Fruit fly (Drosophila melanogaster) whole organism: ENCODE results near the gene CG6293.

Source experiments
- CG8478 ChIP-seq: fragments of >200 bp; optimal IDR thresholded peaks from 2 replicates; lab custom pipeline; 2018; ENCODE audit warnings: inconsistent platforms
- Dll ChIP-seq: fragments of >200 bp; optimal IDR thresholded peaks from 2 replicates; lab custom pipeline; 2017
- EcR ChIP-seq, 2 experiments: fragments of >200 bp; optimal IDR thresholded peaks; 2 replicates each; lab custom pipeline; 2017; ENCODE audit warnings: missing biosample characterization in 2 of 2, missing genetic modification characterization in 2 of 2, missing genetic modification reagents in 2 of 2
- pan ChIP-seq: fragments of >200 bp; optimal IDR thresholded peaks from 2 replicates; lab custom pipeline; 2017
- psq ChIP-seq: fragments of >200 bp; optimal IDR thresholded peaks from 2 replicates; lab custom pipeline; 2017
- usp ChIP-seq: fragments of >200 bp; optimal IDR thresholded peaks from 2 replicates; lab custom pipeline; 2017; ENCODE audit warnings: missing biosample characterization, missing genetic modification characterization, mixed read lengths

DNA sequence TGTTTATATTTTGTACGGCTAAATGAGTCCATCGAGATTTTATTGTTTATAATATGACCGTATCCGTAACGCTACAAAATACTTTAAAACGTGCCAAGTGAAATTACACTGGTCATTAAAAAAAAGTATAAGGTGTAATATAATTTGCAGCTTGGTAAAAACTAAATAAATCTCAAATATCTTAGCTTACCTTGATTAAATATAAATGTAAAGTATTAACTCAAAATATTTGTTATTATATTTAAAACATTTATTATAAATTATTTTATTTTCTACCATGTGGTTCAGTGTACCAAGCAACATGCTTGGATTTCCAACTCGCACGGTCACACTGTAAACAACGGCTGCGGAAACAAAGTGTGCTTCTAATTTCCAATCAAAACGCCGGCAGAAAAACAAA lies 49.6 kb downstream of the CG6293 start, which contains the start of the genes Sirt6 and pont:
- no peak for TF ChIP-seq psq (lab: Kevin White, UChicago)
- no peak for TF ChIP-seq Dll (lab: Kevin White, UChicago)
- no peak for TF ChIP-seq CG8478
- TF ChIP-seq usp (GFP tag; lab: Kevin White, UChicago), result no peak
- no peak for TF ChIP-seq EcR (GFP tag; optimal IDR thresholded peaks at IDR 0.05; lab: Kevin White, UChicago)
- no peak for TF ChIP-seq pan (lab: Kevin White, UChicago)
